Worm (Caenorhabditis elegans): ENCODE measurements around the gene lsm-5.

lsm-5 gene

DNA sequence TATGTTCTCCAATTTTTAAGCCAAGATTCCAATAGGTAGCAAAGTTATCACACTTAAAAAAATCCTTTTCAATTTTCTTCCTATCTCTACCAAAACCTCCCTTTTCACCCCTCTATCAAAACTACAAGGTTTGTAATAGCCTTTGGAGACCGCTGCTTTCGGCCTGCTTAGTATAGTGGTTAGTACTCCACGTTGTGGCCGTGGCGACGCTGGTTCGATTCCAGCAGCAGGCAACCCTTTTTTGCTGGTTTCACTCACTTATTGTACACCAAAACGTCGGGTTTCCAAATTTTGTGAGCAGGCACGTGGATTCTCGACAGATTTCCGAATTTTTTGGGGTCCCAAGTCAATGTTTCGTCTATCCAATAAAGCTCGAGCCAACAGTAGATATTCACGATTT is 16.3 kb upstream of the lsm-5 start (continued):
- TF ChIP-seq ceh-100 (GFP tag; IDR thresholded peaks at IDR 0.05) = no peak
- no peak for TF ChIP-seq efl-1 (GFP tag; optimal IDR thresholded peaks at IDR 0.05)
- peak; percentile 52 for TF ChIP-seq D2030.7 (GFP tag; IDR thresholded peaks at IDR 0.05)
- TF ChIP-seq ekl-4 (GFP tag; IDR thresholded peaks at IDR 0.05) = no peak
- TF ChIP-seq mcd-1 (GFP tag; IDR thresholded peaks at IDR 0.05) = peak; percentile 29; the same call in 1 of the 2 replicates
- peak; percentile 35 for TF ChIP-seq ZK185.1 (tag; optimal IDR thresholded peaks at IDR 0.05; ENCODE audit: poor library complexity, severe bottlenecking)
- TF ChIP-seq zim-3 (tag; optimal IDR thresholded peaks at IDR 0.05) = no peak
- TF ChIP-seq ama-1 (optimal IDR thresholded peaks at IDR 0.05) = no peak
- TF ChIP-seq ama-1 (GFP tag; optimal IDR thresholded peaks at IDR 0.05) = no peak
- no peak for TF ChIP-seq egrh-3 (GFP tag; IDR thresholded peaks at IDR 0.05)
- TF ChIP-seq nfya-2 (GFP tag; IDR thresholded peaks at IDR 0.05) = no peak
- 0 out of 2 replicates have a peak, but pooled peaks have one; percentile 37 for TF ChIP-seq lir-1 (GFP tag; conservative IDR thresholded peaks at IDR 0.05)
- peak; percentile 77; the same call in 1 of the 2 replicates for TF ChIP-seq lin-26 (GFP tag; IDR thresholded peaks at IDR 0.05)
- TF ChIP-seq B0261.1 (tag; optimal IDR thresholded peaks at IDR 0.05) = peak; percentile 78
- no peak for TF ChIP-seq attf-6 (GFP tag; IDR thresholded peaks at IDR 0.05)

DNA sequence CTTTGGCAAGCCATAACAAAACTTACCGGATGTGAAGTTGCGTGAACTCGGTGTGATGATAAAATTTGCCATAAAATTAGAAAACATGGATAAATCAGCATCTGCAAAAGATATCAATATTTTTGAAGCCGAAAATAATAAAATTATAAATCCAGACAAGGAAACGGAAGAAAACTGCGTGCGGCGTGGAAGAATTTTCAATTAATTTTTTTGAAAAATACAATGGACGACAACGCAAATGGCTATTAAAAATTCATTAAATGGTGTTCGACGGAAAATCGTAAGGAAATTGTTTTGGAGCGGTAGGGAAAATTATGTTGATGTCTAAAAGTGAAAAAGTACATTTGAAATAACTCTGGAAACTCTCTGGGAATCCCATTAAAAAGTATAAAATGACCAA is 11.1 kb upstream of the lsm-5 start, which contains the start of gene acr-18:
TSS of gene acr-18 (minus strand) at position 101 of the 400 bp plus-strand sequence.
- TF ChIP-seq ceh-27 (GFP tag; optimal IDR thresholded peaks at IDR 0.05) = no peak
- TF ChIP-seq attf-3 (GFP tag; conservative IDR thresholded peaks at IDR 0.05) = no peak
- TF ChIP-seq nhr-120 (GFP tag; IDR thresholded peaks at IDR 0.05) = no peak
- no peak for TF ChIP-seq lin-35 (GFP tag; optimal IDR thresholded peaks at IDR 0.05)
- no peak for TF ChIP-seq ztf-28 (GFP tag; IDR thresholded peaks at IDR 0.05)
- no peak for TF ChIP-seq mcd-1 (GFP tag; IDR thresholded peaks at IDR 0.05)
- no peak for TF ChIP-seq zim-3 (tag; optimal IDR thresholded peaks at IDR 0.05)

DNA sequence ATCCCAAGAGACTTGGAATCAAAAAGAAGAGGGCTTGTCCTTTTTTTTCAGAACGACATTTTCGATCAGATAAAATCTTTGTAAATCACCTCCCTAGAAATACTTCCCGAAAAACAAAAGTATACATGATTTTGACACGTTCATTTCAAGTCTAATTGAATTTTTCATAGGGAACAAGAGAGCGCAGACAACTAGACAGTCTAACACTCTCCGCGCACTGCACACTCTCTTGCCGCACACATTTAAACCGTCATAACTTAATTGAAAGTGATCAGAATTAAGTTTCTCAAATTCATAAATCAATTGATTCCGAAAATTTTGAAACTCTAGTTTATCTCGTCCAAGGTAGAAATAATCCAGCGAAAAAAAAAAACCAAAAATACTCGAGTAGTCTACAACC is 10.5 kb upstream of the lsm-5 start:
- TF ChIP-seq nhr-90 (tag; optimal IDR thresholded peaks at IDR 0.05) = no peak
- no peak for TF ChIP-seq let-526 (GFP tag; IDR thresholded peaks at IDR 0.05)
- TF ChIP-seq hmg-20 (GFP tag; IDR thresholded peaks at IDR 0.05) = no peak
- no peak for TF ChIP-seq nfya-2 (GFP tag; IDR thresholded peaks at IDR 0.05)
- TF ChIP-seq him-1 (tag; optimal IDR thresholded peaks at IDR 0.05) = no peak
- TF ChIP-seq ZK185.1 (tag; optimal IDR thresholded peaks at IDR 0.05; ENCODE audit: poor library complexity, severe bottlenecking) = no peak
- TF ChIP-seq F23B12.7 (tag; optimal IDR thresholded peaks at IDR 0.05; ENCODE audit: insufficient read depth) = no peak
- no peak for TF ChIP-seq T26A5.8 (tag; optimal IDR thresholded peaks at IDR 0.05)
- TF ChIP-seq bed-1 (GFP tag; IDR thresholded peaks at IDR 0.05) = no peak
- no peak for TF ChIP-seq ekl-4 (GFP tag; IDR thresholded peaks at IDR 0.05)
- TF ChIP-seq ets-4 (GFP tag; optimal IDR thresholded peaks at IDR 0.05) = no peak
- no peak for TF ChIP-seq mel-28 (tag; optimal IDR thresholded peaks at IDR 0.05; ENCODE audit: borderline replicate concordance)
- TF ChIP-seq Y95B8A.8 (GFP tag; IDR thresholded peaks at IDR 0.05) = no peak
- TF ChIP-seq nhr-27 (tag; optimal IDR thresholded peaks at IDR 0.05) = no peak
- no peak for TF ChIP-seq pbrm-1 (GFP tag; IDR thresholded peaks at IDR 0.05)
- no peak for TF ChIP-seq hmg-1.2 (GFP tag; IDR thresholded peaks at IDR 0.05)
- no peak for TF ChIP-seq ceh-91 (GFP tag; IDR thresholded peaks at IDR 0.05)
- TF ChIP-seq nfya-1 (tag; optimal IDR thresholded peaks at IDR 0.05; ENCODE audit: borderline replicate concordance, insufficient read depth) = no peak

DNA sequence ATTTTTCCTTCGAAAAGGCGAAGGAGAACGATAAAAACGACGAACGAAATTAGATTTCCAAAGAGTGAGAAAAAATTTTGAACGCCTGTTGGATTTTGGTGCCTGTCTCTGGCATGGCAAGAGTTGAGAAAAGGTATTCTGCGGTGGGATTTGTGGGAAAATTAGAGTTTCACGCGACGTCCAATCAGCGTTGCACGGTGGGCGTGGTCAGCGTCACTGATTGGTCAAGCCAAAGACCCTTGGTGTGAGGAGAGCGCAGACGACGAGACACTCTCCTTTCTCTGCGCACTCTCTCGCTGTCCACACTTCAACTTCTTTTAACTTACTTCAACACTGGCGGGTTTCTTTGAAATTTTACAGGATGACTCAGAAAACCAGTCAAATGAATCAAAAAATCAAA is 7.6 kb upstream of the lsm-5 start:
- TF ChIP-seq F10E7.11 (tag; optimal IDR thresholded peaks at IDR 0.05) (no peak), C06A6.2 (GFP tag; conservative IDR thresholded peaks at IDR 0.05) (no peak), F55B11.4 (tag; optimal IDR thresholded peaks at IDR 0.05; ENCODE audit: borderline replicate concordance, insufficient read depth) (no peak), zfh-2 (GFP tag; conservative IDR thresholded peaks at IDR 0.05) (peak; percentile 46), pbrm-1 (GFP tag; IDR thresholded peaks at IDR 0.05) (no peak), F33H1.4 (GFP tag; IDR thresholded peaks at IDR 0.05) (no peak), madf-3 (GFP tag; IDR thresholded peaks at IDR 0.05) (no peak), nfyb-1 (GFP tag; IDR thresholded peaks at IDR 0.05) (peak; percentile 66; the same call in 1 of the 2 replicates), dpl-1 (GFP tag; optimal IDR thresholded peaks at IDR 0.05) (no peak), dox-1 (GFP tag; IDR thresholded peaks at IDR 0.05) (no peak), snpc-1.3 (tag; optimal IDR thresholded peaks at IDR 0.05; ENCODE audit: insufficient read depth) (no peak), efl-1 (GFP tag; optimal IDR thresholded peaks at IDR 0.05) (no peak)

All from whole organism, young adult.